Worm (Caenorhabditis elegans) whole organism, late embryonic: ENCODE results near the gene Y39A3CL.7.

Experiments used
- K09A11.1 ChIP-seq: sonication (generic microtip); optimal IDR thresholded peaks from 2 replicates; lab custom pipeline; 2017; ENCODE audit warnings: antibody characterized with exemption, mild to moderate bottlenecking, missing genetic modification characterization, missing compliant biosample characterization; ENCODE audit not compliant: insufficient read depth
- ama-1 ChIP-seq: fragments of 150-350 bp; optimal IDR thresholded peaks from 2 replicates; lab custom pipeline; 2014
- ceh-22 ChIP-seq: sonication (generic microtip); optimal IDR thresholded peaks from 2 replicates; lab custom pipeline; 2017; ENCODE audit warnings: missing biosample characterization, missing genetic modification characterization
- ceh-48 ChIP-seq: sonication (generic microtip); optimal IDR thresholded peaks from 2 replicates; lab custom pipeline; 2016; ENCODE audit warnings: missing genetic modification characterization, inconsistent platforms, missing compliant biosample characterization
- ets-4 ChIP-seq: sonication (generic microtip); optimal IDR thresholded peaks from 2 replicates; lab custom pipeline; 2016; ENCODE audit warnings: missing genetic modification characterization, missing compliant biosample characterization
- eyg-1 ChIP-seq: sonication (generic microtip); optimal IDR thresholded peaks from 2 replicates; lab custom pipeline; 2016; ENCODE audit warnings: missing genotype, missing genetic modification characterization, missing compliant biosample characterization
- hlh-15 ChIP-seq: sonication (generic microtip); optimal IDR thresholded peaks from 2 replicates; lab custom pipeline; 2016; ENCODE audit warnings: missing genetic modification characterization, missing compliant biosample characterization
- nfya-1 ChIP-seq: sonication (generic microtip); optimal IDR thresholded peaks from 2 replicates; lab custom pipeline; 2017; ENCODE audit warnings: missing genetic modification characterization, mild to moderate bottlenecking, missing compliant biosample characterization, antibody characterized with exemption, moderate library complexity
- pag-3 ChIP-seq: sonication (generic microtip); optimal IDR thresholded peaks from 2 replicates; lab custom pipeline; 2016; ENCODE audit warnings: missing compliant biosample characterization, missing genetic modification characterization, borderline replicate concordance
- pqm-1 ChIP-seq: sonication (generic microtip); optimal IDR thresholded peaks from 2 replicates; lab custom pipeline; 2016; ENCODE audit warnings: missing genetic modification characterization, missing compliant biosample characterization
- sox-2 ChIP-seq: fragments of 200-800 bp; sonication (Bioruptor generic); IDR thresholded peaks from 2 replicates; pipeline ENCODE4 v1.3.6; 2022; ENCODE audit warnings: missing genetic modification reagents, missing genetic modification characterization, missing compliant biosample characterization
- ztf-16 ChIP-seq: sonication (generic microtip); optimal IDR thresholded peaks from 2 replicates; lab custom pipeline; 2017; ENCODE audit warnings: missing genetic modification characterization, missing compliant biosample characterization

DNA sequence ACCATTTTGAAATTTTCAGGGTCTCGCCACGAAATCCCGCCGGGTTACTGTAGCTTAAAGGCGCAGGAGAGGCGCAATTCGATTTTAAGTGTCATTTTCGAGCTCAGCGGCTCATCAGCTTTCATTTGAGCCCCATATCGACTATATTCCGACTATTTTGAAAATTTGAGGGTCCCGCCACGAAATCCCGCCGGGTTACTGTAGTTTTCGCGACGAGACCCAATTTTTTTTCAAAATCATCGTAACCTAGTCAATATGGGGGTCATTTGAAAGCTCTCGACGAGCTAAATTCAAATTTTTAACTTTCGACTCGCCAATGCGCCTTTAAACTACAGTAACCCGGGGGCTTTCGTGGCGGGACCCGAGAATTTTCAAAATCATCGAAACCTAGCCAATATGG lies 52.5 kb downstream of the Y39A3CL.7 start:
- TF ChIP-seq ztf-16, result no peak
- TF ChIP-seq hlh-15 (tag; lab: Kevin White, UChicago), result no peak
- no peak for TF ChIP-seq pag-3 (tag; lab: Kevin White, UChicago)
- no peak for TF ChIP-seq pqm-1 (tag; lab: Kevin White, UChicago)
- TF ChIP-seq ama-1 (lab: Kevin White, UChicago), result no peak
- TF ChIP-seq ets-4 (tag; lab: Kevin White, UChicago), result no peak
- TF ChIP-seq nfya-1, result no peak
- TF ChIP-seq eyg-1, result no peak
- no peak for TF ChIP-seq K09A11.1 (tag; lab: Kevin White, UChicago)
- TF ChIP-seq ceh-22 (tag; lab: Kevin White, UChicago), result no peak
- TF ChIP-seq ceh-48, result no peak
- TF ChIP-seq sox-2 (GFP tag; lab: Robert Waterston, UW), result no peak
